Worm (Caenorhabditis elegans) whole organism, L1 larva: ENCODE measurements around the gene sra-27.

Source experiments
- Y116A8C.19 ChIP-seq: sonication (generic microtip); optimal IDR thresholded peaks from 2 replicates; lab custom pipeline; 2016; ENCODE audit warnings: missing compliant biosample characterization, missing genetic modification characterization, borderline replicate concordance
- aha-1 ChIP-seq: fragments of 150-350 bp; optimal IDR thresholded peaks from 2 replicates; lab custom pipeline; 2014; ENCODE audit warnings: missing biosample characterization, missing genetic modification characterization
- alr-1 ChIP-seq: fragments of 200-800 bp; sonication (Bioruptor generic); optimal IDR thresholded peaks from 2 replicates; lab custom pipeline; 2018; ENCODE audit warnings: borderline replicate concordance, mild to moderate bottlenecking, missing genetic modification characterization, missing compliant biosample characterization
- aly-2 ChIP-seq: fragments of 150-350 bp; optimal IDR thresholded peaks from 2 replicates; lab custom pipeline; 2014; ENCODE audit warnings: missing biosample characterization, missing genetic modification characterization
- ama-1 ChIP-seq: fragments of 150-350 bp; optimal IDR thresholded peaks from 2 replicates; lab custom pipeline; 2014
- blmp-1 ChIP-seq: fragments of 150-350 bp; optimal IDR thresholded peaks from 2 replicates; lab custom pipeline; 2014; ENCODE audit warnings: missing biosample characterization, missing genetic modification characterization
- ceh-63 ChIP-seq: fragments of 200-800 bp; sonication (Bioruptor generic); optimal IDR thresholded peaks from 2 replicates; lab custom pipeline; 2018; ENCODE audit warnings: mild to moderate bottlenecking, missing genetic modification characterization, missing compliant biosample characterization
- ceh-90 ChIP-seq: sonication (generic microtip); optimal IDR thresholded peaks from 2 replicates; lab custom pipeline; 2016; ENCODE audit warnings: missing genetic modification characterization, missing compliant biosample characterization
- dpl-1 ChIP-seq, 3 experiments: fragments of 150-350 bp in 2 of 3; sonication (generic microtip) in 1 of 3; optimal IDR thresholded peaks; 2 replicates each; lab custom pipeline; 2014 to 2017; ENCODE audit warnings: missing biosample characterization in 3 of 3, missing genetic modification characterization in 3 of 3, missing genetic modification reagents in 3 of 3
- efl-1 ChIP-seq, 4 experiments: fragments of 150-350 bp; optimal IDR thresholded peaks in 3 of 4; peaks in 1 of 4; 1 replicate in 1 of 4; 2 replicates in 3 of 4; lab custom pipeline; 2014; ENCODE audit warnings: missing biosample characterization in 2 of 4, missing genetic modification characterization in 2 of 4, missing genetic modification reagents in 2 of 4
- efl-3 ChIP-seq: fragments of 200-800 bp; sonication (Bioruptor generic); optimal IDR thresholded peaks from 2 replicates; lab custom pipeline; 2018; ENCODE audit warnings: mild to moderate bottlenecking, missing genetic modification characterization, missing compliant biosample characterization
- egl-13 ChIP-seq: sonication (generic microtip); optimal IDR thresholded peaks from 2 replicates; lab custom pipeline; 2016; ENCODE audit warnings: missing genotype, missing genetic modification reagents, missing genetic modification characterization, missing compliant biosample characterization
- egl-27 ChIP-seq, 2 experiments: fragments of 150-350 bp in 1 of 2; sonication (generic microtip); optimal IDR thresholded peaks; 3 replicates each; lab custom pipeline; 2017 to 2018; ENCODE audit warnings: missing biosample characterization in 2 of 2, missing genetic modification characterization in 2 of 2, missing genetic modification reagents in 2 of 2
- elt-2 ChIP-seq: sonication (generic microtip); optimal IDR thresholded peaks from 2 replicates; lab custom pipeline; 2016; ENCODE audit warnings: missing genetic modification characterization, mild to moderate bottlenecking, inconsistent platforms, missing compliant biosample characterization, missing genetic modification reagents
- elt-3 ChIP-seq, 6 experiments: fragments of 150-350 bp in 1 of 6; sonication (generic microtip); optimal IDR thresholded peaks; 2 replicates each; lab custom pipeline; 2017 to 2018; ENCODE audit warnings: missing biosample characterization in 6 of 6, missing genetic modification characterization in 6 of 6, inconsistent platforms in 1 of 6
- ets-5 ChIP-seq: fragments of 200-800 bp; sonication (Bioruptor generic); IDR thresholded peaks from 2 replicates; pipeline ENCODE4 v1.3.6; 2022; ENCODE audit warnings: missing genetic modification characterization, missing compliant biosample characterization
- fkh-10 ChIP-seq: sonication (generic microtip); optimal IDR thresholded peaks from 2 replicates; lab custom pipeline; 2017; ENCODE audit warnings: missing biosample characterization, missing genetic modification reagents, missing genetic modification characterization
- fkh-8 ChIP-seq: sonication (generic microtip); optimal IDR thresholded peaks from 2 replicates; lab custom pipeline; 2016; ENCODE audit warnings: mild to moderate bottlenecking, missing genetic modification characterization, missing compliant biosample characterization
- fos-1 ChIP-seq: fragments of 150-350 bp; optimal IDR thresholded peaks from 2 replicates; lab custom pipeline; 2014; ENCODE audit warnings: missing biosample characterization, missing genetic modification characterization
- hlh-4 ChIP-seq: sonication (generic microtip); optimal IDR thresholded peaks from 2 replicates; lab custom pipeline; 2016; ENCODE audit warnings: mild to moderate bottlenecking, missing genetic modification characterization, missing compliant biosample characterization
- hpl-2 ChIP-seq: fragments of 150-350 bp; optimal IDR thresholded peaks from 2 replicates; lab custom pipeline; 2014; ENCODE audit warnings: missing biosample characterization, missing genetic modification reagents, missing genetic modification characterization
- isw-1 ChIP-seq: fragments of 200-800 bp; sonication (Bioruptor generic); IDR thresholded peaks from 2 replicates; pipeline ENCODE4 v1.3.6; 2022; ENCODE audit warnings: missing genetic modification characterization, missing compliant biosample characterization
- jun-1 ChIP-seq: fragments of 150-350 bp; optimal IDR thresholded peaks from 2 replicates; lab custom pipeline; 2014; ENCODE audit warnings: missing biosample characterization, missing genetic modification reagents, missing genetic modification characterization
- lin-14 ChIP-seq: fragments of 200-800 bp; sonication (Bioruptor generic); optimal IDR thresholded peaks from 2 replicates; lab custom pipeline; 2018; ENCODE audit warnings: mild to moderate bottlenecking, missing genetic modification characterization, moderate library complexity, missing compliant biosample characterization
- lin-15B ChIP-seq: fragments of 150-350 bp; sonication (generic microtip); optimal IDR thresholded peaks from 3 replicates; lab custom pipeline; 2014; ENCODE audit warnings: missing biosample characterization, missing genetic modification characterization
- lin-35 ChIP-seq, 2 experiments: fragments of 150-350 bp; optimal IDR thresholded peaks; 2 replicates each; lab custom pipeline; 2014; ENCODE audit warnings: missing biosample characterization in 2 of 2, missing genetic modification characterization in 2 of 2, missing genetic modification reagents in 2 of 2
- mab-9 ChIP-seq: fragments of 200-800 bp; sonication (Bioruptor generic); IDR thresholded peaks from 2 replicates; pipeline ENCODE4 v1.3.6; 2022; ENCODE audit warnings: missing genetic modification reagents, missing genetic modification characterization, missing compliant biosample characterization
- mdl-1 ChIP-seq, 2 experiments: fragments of 150-350 bp; optimal IDR thresholded peaks; 2 replicates each; lab custom pipeline; 2014 to 2017; ENCODE audit warnings: missing biosample characterization in 2 of 2, missing genetic modification characterization in 2 of 2, inconsistent platforms in 1 of 2
- nhr-12 ChIP-seq: sonication (generic microtip); optimal IDR thresholded peaks from 2 replicates; lab custom pipeline; 2017; ENCODE audit warnings: missing biosample characterization, missing genetic modification characterization
- nhr-28 ChIP-seq: fragments of 150-350 bp; optimal IDR thresholded peaks from 2 replicates; lab custom pipeline; 2014; ENCODE audit warnings: missing biosample characterization, missing genetic modification characterization
- nhr-84 ChIP-seq: sonication (generic microtip); optimal IDR thresholded peaks from 2 replicates; lab custom pipeline; 2017; ENCODE audit warnings: missing biosample characterization, missing genetic modification characterization
- nhr-90 ChIP-seq: sonication (generic microtip); optimal IDR thresholded peaks from 2 replicates; lab custom pipeline; 2016; ENCODE audit warnings: mild to moderate bottlenecking, missing genetic modification characterization, missing compliant biosample characterization; ENCODE audit not compliant: poor library complexity
- snpc-4 ChIP-seq: fragments of 150-350 bp; optimal IDR thresholded peaks from 2 replicates; lab custom pipeline; 2014; ENCODE audit warnings: missing biosample characterization, missing genetic modification characterization
- snu-23 ChIP-seq: sonication (generic microtip); optimal IDR thresholded peaks from 2 replicates; lab custom pipeline; 2016; ENCODE audit warnings: missing genetic modification characterization, missing compliant biosample characterization
- sox-4 ChIP-seq: sonication (generic microtip); optimal IDR thresholded peaks from 2 replicates; lab custom pipeline; 2016; ENCODE audit warnings: missing genetic modification characterization, missing compliant biosample characterization
- sptf-1 ChIP-seq: fragments of 150-350 bp; optimal IDR thresholded peaks from 2 replicates; lab custom pipeline; 2014; ENCODE audit warnings: missing biosample characterization, missing genetic modification characterization
- tbx-2 ChIP-seq: sonication (generic microtip); optimal IDR thresholded peaks from 2 replicates; lab custom pipeline; 2016; ENCODE audit warnings: missing genetic modification characterization, missing compliant biosample characterization
- tlp-1 ChIP-seq: fragments of 150-350 bp; optimal IDR thresholded peaks from 2 replicates; lab custom pipeline; 2014; ENCODE audit warnings: missing biosample characterization, missing genetic modification characterization
- vab-15 ChIP-seq: sonication (generic microtip); optimal IDR thresholded peaks from 2 replicates; lab custom pipeline; 2017; ENCODE audit warnings: missing genotype, mild to moderate bottlenecking, missing genetic modification characterization, missing compliant biosample characterization
- xbp-1 ChIP-seq: sonication (generic microtip); optimal IDR thresholded peaks from 2 replicates; lab custom pipeline; 2016; ENCODE audit warnings: missing genetic modification characterization, missing compliant biosample characterization
- zip-4 ChIP-seq: fragments of 200-800 bp; sonication (Bioruptor generic); optimal IDR thresholded peaks from 2 replicates; lab custom pipeline; 2018; ENCODE audit warnings: mild to moderate bottlenecking, missing genetic modification characterization, moderate library complexity, missing compliant biosample characterization

sra-27 gene

DNA sequence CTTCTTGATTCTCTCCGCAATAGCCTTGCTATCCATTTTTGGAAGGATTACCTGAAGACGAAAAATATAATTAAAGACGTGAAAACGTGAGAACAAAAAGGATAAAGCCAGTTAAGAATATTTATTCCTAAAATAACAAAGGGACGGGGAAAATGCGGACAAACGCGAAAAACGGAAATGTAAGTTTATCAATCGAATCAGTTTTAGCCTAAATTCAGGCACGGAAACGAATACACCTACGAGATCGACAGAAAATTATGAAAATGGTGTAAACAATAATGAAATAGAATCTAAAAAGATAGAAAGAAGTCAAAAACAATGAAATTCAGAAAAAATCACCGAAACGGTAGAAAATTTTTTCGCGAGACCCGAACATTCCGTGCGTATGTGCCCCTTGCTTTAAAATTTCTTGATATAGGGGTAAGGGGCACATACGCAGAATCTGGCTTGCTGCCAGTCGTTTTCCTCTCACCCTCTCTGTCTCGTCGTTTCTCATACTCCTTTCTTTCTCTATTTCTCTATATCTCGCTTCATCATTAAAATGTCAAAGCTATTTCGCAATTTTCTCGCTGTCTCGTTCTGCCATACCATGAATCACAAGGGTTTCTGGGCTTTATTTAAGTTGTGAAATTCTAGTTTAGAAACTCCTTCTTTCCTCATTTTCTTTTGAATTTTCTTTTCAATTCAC is 19.9 kb downstream of the sra-27 start, which contains the start of gene icd-1 (continued):
- no peak for TF ChIP-seq Y116A8C.19
- peak; percentile 83 for TF ChIP-seq snpc-4 (tag; lab: Kevin White, UChicago)
- peak; percentile 99 for TF ChIP-seq zip-4 (GFP tag; lab: Kevin White, UChicago)
- no peak for TF ChIP-seq nhr-84
- TF ChIP-seq isw-1, result peak; percentile 96
- no peak for TF ChIP-seq ets-5 (GFP tag; lab: Robert Waterston, UW)
- TF ChIP-seq vab-15 (tag; lab: Kevin White, UChicago), result no peak
- TF ChIP-seq hpl-2 (GFP tag; lab: Kevin White, UChicago), result peak; percentile 91
- TF ChIP-seq efl-3, result no peak
- TF ChIP-seq jun-1, result peak; percentile 94
- TF ChIP-seq ceh-90 (tag; lab: Kevin White, UChicago), result peak; percentile 28
- TF ChIP-seq lin-15B, result peak; percentile 71
- peak; percentile 86 for TF ChIP-seq egl-13
- TF ChIP-seq fkh-8 (tag; lab: Kevin White, UChicago), result peak; percentile 96

DNA sequence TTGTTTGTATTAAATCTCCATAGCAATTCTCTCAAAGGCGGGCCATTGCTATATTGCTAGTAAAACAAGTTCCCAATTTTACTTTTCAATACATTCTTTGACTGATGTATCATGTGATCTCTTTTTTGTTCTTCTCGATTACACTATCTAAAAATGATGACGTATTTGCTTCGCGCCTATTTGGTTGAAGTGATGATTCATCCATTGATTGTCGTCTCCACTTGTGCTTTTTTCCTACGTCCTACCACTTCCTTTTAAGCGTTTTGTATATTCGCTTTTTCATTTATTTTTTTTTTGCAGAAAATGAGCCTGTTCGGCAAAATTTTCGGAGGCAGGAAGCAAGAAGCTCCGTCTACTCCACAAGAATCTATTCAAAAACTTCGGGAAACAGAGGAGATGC is 20.6 kb downstream of the sra-27 start, which contains the start of gene vps-32.1:
vps-32.1 (plus strand) TSS at position 301 of the 400 bp plus-strand sequence.
- TF ChIP-seq xbp-1 (tag; lab: Kevin White, UChicago) (no peak), snu-23 (GFP tag; lab: Kevin White, UChicago) (no peak), mab-9 (GFP tag; lab: Robert Waterston, UW) (no peak), sptf-1 (tag; lab: Kevin White, UChicago) (no peak), nhr-90 (tag; lab: Kevin White, UChicago) (no peak), fkh-10 (GFP tag; lab: Kevin White, UChicago) (no peak), dpl-1 (GFP tag; optimal IDR thresholded peaks at IDR 0.05; lab: Kevin White, UChicago) (peak in 1 of 3 experiments; percentile 15), hlh-4 (tag; lab: Kevin White, UChicago) (no peak), sox-4 (tag; lab: Kevin White, UChicago) (no peak), fos-1 (tag; lab: Kevin White, UChicago) (peak; percentile 40), mdl-1 (tag; optimal IDR thresholded peaks at IDR 0.05; lab: Kevin White, UChicago) (no peak), aly-2 (tag; lab: Kevin White, UChicago) (no peak), aha-1 (tag; lab: Kevin White, UChicago) (no peak), ets-5 (GFP tag; lab: Robert Waterston, UW) (no peak), lin-14 (no peak), blmp-1 (tag; lab: Kevin White, UChicago) (peak; percentile 28), jun-1 (peak; percentile 49), elt-3 (tag; optimal IDR thresholded peaks at IDR 0.05; lab: Kevin White, UChicago) (peak in 1 of 6 experiments; percentile 29), efl-1 (optimal IDR thresholded peaks at IDR 0.05; lab: Kevin White, UChicago) (no peak), efl-1 (GFP tag; optimal IDR thresholded peaks at IDR 0.05 in 1 of 2; lab: Kevin White, UChicago) (no peak), ceh-63 (GFP tag; lab: Kevin White, UChicago) (no peak), egl-13 (no peak), egl-27 (tag; optimal IDR thresholded peaks at IDR 0.05; lab: Kevin White, UChicago) (no peak), nhr-28 (no peak), lin-35 (GFP tag; optimal IDR thresholded peaks at IDR 0.05; lab: Kevin White, UChicago) (peak in 1 of 2 experiments; percentile 4), tlp-1 (no peak)

DNA sequence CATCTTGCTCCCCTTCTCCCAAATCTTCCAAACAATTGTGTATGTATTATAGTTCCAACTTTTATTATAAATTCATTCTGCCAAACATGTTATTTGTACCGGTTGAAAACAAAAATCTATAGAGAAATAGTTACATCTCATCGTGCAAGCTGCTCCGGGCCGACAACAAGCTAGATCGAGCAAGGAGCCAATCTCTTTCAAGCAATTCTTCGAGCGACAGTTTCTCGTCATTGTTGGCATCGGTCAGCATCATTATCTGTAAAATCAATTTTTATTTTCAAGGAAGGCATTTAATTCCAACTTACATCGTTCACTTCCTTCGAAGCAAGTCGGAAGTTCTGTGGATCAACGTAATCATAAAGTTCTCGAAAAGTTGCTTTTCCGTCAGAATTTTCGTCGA is 22.2 kb downstream of the sra-27 start:
- TF ChIP-seq alr-1, result no peak
- no peak for TF ChIP-seq tbx-2
- no peak for TF ChIP-seq ets-5 (GFP tag; lab: Robert Waterston, UW)
- TF ChIP-seq efl-1 (optimal IDR thresholded peaks at IDR 0.05; lab: Kevin White, UChicago), result no peak
- peak in 1 of 2 experiments; percentile 69 for TF ChIP-seq efl-1 (GFP tag; optimal IDR thresholded peaks at IDR 0.05 in 1 of 2; lab: Kevin White, UChicago)
- TF ChIP-seq mab-9 (GFP tag; lab: Robert Waterston, UW), result no peak
- no peak for TF ChIP-seq nhr-12 (tag; lab: Kevin White, UChicago)
- peak; percentile 18 for TF ChIP-seq ama-1 (lab: Kevin White, UChicago)
- no peak for TF ChIP-seq elt-2
